Fruit fly (Drosophila melanogaster): ENCODE results near the gene CG14937.

CG14937 gene

DNA sequence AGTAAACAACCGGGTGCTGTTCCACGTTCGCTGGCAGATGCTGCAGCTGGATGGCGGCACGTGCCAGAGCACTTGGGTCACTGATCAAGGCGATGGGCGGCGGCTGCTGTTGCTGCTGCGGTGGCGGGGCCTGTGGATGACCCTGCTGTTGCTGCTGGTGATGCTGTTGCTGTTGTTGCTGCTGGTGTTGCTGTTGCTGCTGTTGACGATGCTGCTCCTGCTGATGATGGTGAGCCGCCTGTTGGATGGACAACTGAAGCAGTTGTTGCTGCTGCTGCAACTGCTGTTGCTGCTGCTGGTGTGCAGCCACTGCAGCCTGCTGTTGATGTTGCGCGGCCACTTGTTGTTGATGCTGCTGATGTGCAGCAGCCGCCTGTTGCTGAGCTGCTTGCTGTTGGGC lies 3.2 kb upstream of the CG14937 start:
- TF ChIP-seq cwo (GFP tag; optimal IDR thresholded peaks at IDR 0.05) (no peak), ewg (GFP tag; optimal IDR thresholded peaks at IDR 0.05) (no peak), cg (GFP tag; optimal IDR thresholded peaks at IDR 0.05) (no peak), Dfd (GFP tag; optimal IDR thresholded peaks at IDR 0.05) (peak in 1 of 2 experiments; percentile 84), Ssrp (tag; optimal IDR thresholded peaks at IDR 0.05) (no peak), CG3838 (GFP tag; optimal IDR thresholded peaks at IDR 0.05) (no peak), Med (GFP tag) (peak; percentile 50), CG7357 (GFP tag; IDR thresholded peaks at IDR 0.05) (no peak), pnt (GFP tag; optimal IDR thresholded peaks at IDR 0.05) (no peak), pita (GFP tag; optimal IDR thresholded peaks at IDR 0.05) (no peak), Xbp1 (GFP tag; optimal IDR thresholded peaks at IDR 0.05) (no peak), Meics (GFP tag; optimal IDR thresholded peaks at IDR 0.05) (no peak), Rfx (GFP tag; IDR thresholded peaks at IDR 0.05) (no peak), D19A (tag; optimal IDR thresholded peaks at IDR 0.05) (no peak), NC2α (GFP tag; optimal IDR thresholded peaks at IDR 0.05) (no peak), CG42726 (GFP tag; IDR thresholded peaks at IDR 0.05; ENCODE audit: partially characterized antibody) (0 out of 2 replicates have a peak, but pooled peaks have one; percentile 16), Hmx (GFP tag; optimal IDR thresholded peaks at IDR 0.05) (no peak), Dip3 (GFP tag; optimal IDR thresholded peaks at IDR 0.05) (no peak), kah (GFP tag; optimal IDR thresholded peaks at IDR 0.05) (peak; percentile 14), Rx (GFP tag; IDR thresholded peaks at IDR 0.05) (no peak), Sox100B (GFP tag; optimal IDR thresholded peaks at IDR 0.05) (no peak), HmgD (GFP tag; optimal IDR thresholded peaks at IDR 0.05) (no peak), eve (GFP tag; optimal IDR thresholded peaks at IDR 0.05) (no peak), sim (GFP tag; IDR thresholded peaks at IDR 0.05) (no peak), CG30431 (GFP tag; optimal IDR thresholded peaks at IDR 0.05) (no peak)

DNA sequence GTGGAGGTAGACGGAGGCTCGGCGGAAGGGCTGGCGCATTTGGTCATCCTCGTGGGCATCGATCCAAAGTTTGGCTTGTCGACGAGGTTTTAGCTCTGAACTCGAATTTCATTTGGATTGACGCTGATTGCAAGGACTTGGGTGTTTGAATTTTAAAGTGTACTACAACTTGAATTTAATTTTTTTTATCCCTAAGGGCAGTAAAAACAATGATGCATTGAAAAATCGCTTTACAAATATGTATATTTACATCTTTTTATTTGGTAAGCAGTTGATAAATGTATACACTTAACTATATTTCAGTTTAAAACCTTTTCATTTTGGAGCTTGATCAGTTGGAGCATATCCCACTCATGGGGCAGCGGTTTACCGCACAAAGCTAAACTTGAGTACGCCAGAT lies 1.6 kb downstream of the CG14937 start, which contains the start of gene Tsp33B:
Gene Tsp33B, minus strand, starts transcription at position 101 of the 400 bp plus-strand sequence.
- TF ChIP-seq Lpt (GFP tag; optimal IDR thresholded peaks at IDR 0.05), result no peak
- TF ChIP-seq toy (GFP tag; IDR thresholded peaks at IDR 0.05), result no peak
- no peak for TF ChIP-seq pho (GFP tag; optimal IDR thresholded peaks at IDR 0.05)
- no peak for TF ChIP-seq Chrac-16 (GFP tag; optimal IDR thresholded peaks at IDR 0.05)
- TF ChIP-seq MTF-1 (GFP tag; optimal IDR thresholded peaks at IDR 0.05; ENCODE audit: borderline replicate concordance), result no peak

- no peak for TF ChIP-seq Lim3 (GFP tag; IDR thresholded peaks at IDR 0.05)
- TF ChIP-seq CG10654 (GFP tag; optimal IDR thresholded peaks at IDR 0.05), result no peak
- TF ChIP-seq CG14710 (tag; optimal IDR thresholded peaks at IDR 0.05), result peak; percentile 95
- TF ChIP-seq lab (GFP tag; optimal IDR thresholded peaks at IDR 0.05), result no peak
- TF ChIP-seq CG1647 (GFP tag; optimal IDR thresholded peaks at IDR 0.05), result no peak
- no peak for TF ChIP-seq row (GFP tag; IDR thresholded peaks at IDR 0.05)
- no peak for TF ChIP-seq CG1602 (GFP tag; optimal IDR thresholded peaks at IDR 0.05)
- TF ChIP-seq stwl (tag; optimal IDR thresholded peaks at IDR 0.05), result peak; percentile 39
- no peak for TF ChIP-seq gce (GFP tag; IDR thresholded peaks at IDR 0.05)
- no peak for TF ChIP-seq pb (GFP tag; optimal IDR thresholded peaks at IDR 0.05)
- TF ChIP-seq CG10267 (tag; optimal IDR thresholded peaks at IDR 0.05), result peak; percentile 24
- TF ChIP-seq HLH4C (GFP tag; IDR thresholded peaks at IDR 0.05; ENCODE audit: partially characterized antibody), result no peak
- no peak for TF ChIP-seq disco-r (GFP tag; optimal IDR thresholded peaks at IDR 0.05)
- TF ChIP-seq Six4 (GFP tag; optimal IDR thresholded peaks at IDR 0.05), result no peak
- no peak for TF ChIP-seq CG11696 (GFP tag; IDR thresholded peaks at IDR 0.05)
These were observed 4.2 kb downstream of the CG14937 start, which contains the start of gene CG14932 for dm6 chr2L:11789690-11790089. Gene CG14932, plus strand, starts transcription at chr2L:11789919.
